Worm (Caenorhabditis elegans) whole organism, mixed stage, embryonic: ENCODE measurements around the gene catp-7.

Experiments used
- ztf-11 ChIP-seq: fragments of 150-350 bp; optimal IDR thresholded peaks from 2 replicates; lab custom pipeline; 2014; ENCODE audit warnings: missing biosample characterization, missing genetic modification characterization

catp-7 gene

ce11 chrIV:8638761-8639160 is 53.0 kb downstream of the catp-7 start, which contains the start of gene F42A9.9:
TSS of gene F42A9.9 (minus strand) at chrIV:8638861.
- no peak for TF ChIP-seq ztf-11 (tag; lab: Kevin White, UChicago)
